Worm (Caenorhabditis elegans): ENCODE measurements around the gene C47E8.1.

ce11 chrV:14665728-14666127 lies at the start of gene C47E8.1:
- TF ChIP-seq med-1 (GFP tag; optimal IDR thresholded peaks at IDR 0.05; ENCODE audit: insufficient read depth) (no peak), flt-1 (GFP tag; IDR thresholded peaks at IDR 0.05) (no peak), ztf-23 (GFP tag; IDR thresholded peaks at IDR 0.05) (no peak), tab-1 (GFP tag; IDR thresholded peaks at IDR 0.05) (no peak), ztf-29 (GFP tag; IDR thresholded peaks at IDR 0.05) (no peak), klf-2 (GFP tag; conservative IDR thresholded peaks at IDR 0.05) (no peak), T22C8.4 (GFP tag; IDR thresholded peaks at IDR 0.05) (no peak), cog-1 (tag; optimal IDR thresholded peaks at IDR 0.05) (no peak)

Measured in whole organism, midembryonic.